Fruit fly (Drosophila melanogaster): ENCODE data around the gene LManIII.

The LManIII gene

dm6 chr2L:8746350-8746759 is 22.2 kb downstream of the LManIII start (continued):
- TF ChIP-seq lbe (GFP tag; optimal IDR thresholded peaks at IDR 0.05) (no peak), p53 (GFP tag; optimal IDR thresholded peaks at IDR 0.05) (no peak), Oli (tag; optimal IDR thresholded peaks at IDR 0.05) (peak; percentile 48), sr (GFP tag; IDR thresholded peaks at IDR 0.05) (no peak), jigr1 (GFP tag; IDR thresholded peaks at IDR 0.05) (no peak), CG18476 (GFP tag; optimal IDR thresholded peaks at IDR 0.05) (peak; percentile 29), CG8281 (tag; optimal IDR thresholded peaks at IDR 0.05) (no peak), chn (GFP tag; optimal IDR thresholded peaks at IDR 0.05) (no peak), TFAM (GFP tag; optimal IDR thresholded peaks at IDR 0.05) (no peak), CG14860 (GFP tag; IDR thresholded peaks at IDR 0.05; ENCODE audit: partially characterized antibody) (no peak), Tbp (GFP tag; optimal IDR thresholded peaks at IDR 0.05) (no peak), CG11456 (GFP tag; IDR thresholded peaks at IDR 0.05) (no peak), Fer3 (tag; optimal IDR thresholded peaks at IDR 0.05) (no peak), hkb (optimal IDR thresholded peaks at IDR 0.05) (no peak), hkb (GFP tag; IDR thresholded peaks at IDR 0.05) (peak; percentile 46; the same call in 1 of the 2 replicates), caup (GFP tag; optimal IDR thresholded peaks at IDR 0.05; ENCODE audit: severe bottlenecking) (peak; percentile 28), CG7372 (GFP tag; IDR thresholded peaks at IDR 0.05) (no peak), CG30020 (tag; optimal IDR thresholded peaks at IDR 0.05) (no peak), CG16779 (GFP tag; IDR thresholded peaks at IDR 0.05) (no peak), NC2α (GFP tag; optimal IDR thresholded peaks at IDR 0.05) (no peak), CG12236 (GFP tag; optimal IDR thresholded peaks at IDR 0.05) (no peak), crol (GFP tag; IDR thresholded peaks at IDR 0.05) (no peak), D (optimal IDR thresholded peaks at IDR 0.05) (no peak), D (GFP tag; optimal IDR thresholded peaks at IDR 0.05) (peak; percentile 49), gce (GFP tag; IDR thresholded peaks at IDR 0.05) (no peak), pan (optimal IDR thresholded peaks at IDR 0.05) (no peak), pan (GFP tag; optimal IDR thresholded peaks at IDR 0.05 in 1 of 2, IDR thresholded peaks at IDR 0.05 in 1 of 2) (peak in 1 of 2 experiments; percentile 40), Atf-2 (GFP tag; optimal IDR thresholded peaks at IDR 0.05) (no peak), odd (GFP tag; optimal IDR thresholded peaks at IDR 0.05) (no peak), Usf (GFP tag; optimal IDR thresholded peaks at IDR 0.05) (no peak), CG3163 (GFP tag; optimal IDR thresholded peaks at IDR 0.05) (no peak), esg (GFP tag; conservative IDR thresholded peaks at IDR 0.05) (peak; percentile 58), Ada2b (GFP tag; IDR thresholded peaks at IDR 0.05) (no peak), sna (GFP tag; IDR thresholded peaks at IDR 0.05; ENCODE audit: partially characterized antibody) (no peak), Scr (GFP tag; IDR thresholded peaks at IDR 0.05; ENCODE audit: partially characterized antibody) (no peak), CG10274 (GFP tag; optimal IDR thresholded peaks at IDR 0.05) (no peak), en (GFP tag; optimal IDR thresholded peaks at IDR 0.05) (no peak), CG17385 (GFP tag; optimal IDR thresholded peaks at IDR 0.05) (peak; percentile 14), stc (GFP tag; IDR thresholded peaks at IDR 0.05) (peak; percentile 60), exex (tag; optimal IDR thresholded peaks at IDR 0.05) (no peak), CkIIα-i1 (GFP tag; IDR thresholded peaks at IDR 0.05) (no peak), CG14050 (GFP tag; IDR thresholded peaks at IDR 0.05) (no peak), CG9215 (GFP tag; IDR thresholded peaks at IDR 0.05) (0 out of 2 replicates have a peak, but pooled peaks have one; percentile 6), yki (optimal IDR thresholded peaks at IDR 0.05) (no peak), phol (tag; optimal IDR thresholded peaks at IDR 0.05) (peak; percentile 29), bsh (GFP tag; optimal IDR thresholded peaks at IDR 0.05) (peak in 1 of 2 experiments; percentile 77), CG12155 (GFP tag; optimal IDR thresholded peaks at IDR 0.05) (no peak), CG6175 (GFP tag; IDR thresholded peaks at IDR 0.05) (no peak), zf30C (GFP tag; optimal IDR thresholded peaks at IDR 0.05) (peak; percentile 72), CG17359 (tag; optimal IDR thresholded peaks at IDR 0.05) (no peak), sug (tag; optimal IDR thresholded peaks at IDR 0.05) (no peak), CG5245 (GFP tag; optimal IDR thresholded peaks at IDR 0.05) (peak; percentile 50), CG8388 (GFP tag; optimal IDR thresholded peaks at IDR 0.05) (peak; percentile 53)

All from whole organism, embryonic.